Worm (Caenorhabditis elegans) whole organism, L1 larva: Measurements from ENCODE around the gene tmem-17.

Source experiments
- aha-1 ChIP-seq: fragments of 150-350 bp; optimal IDR thresholded peaks from 2 replicates; lab custom pipeline; 2014; ENCODE audit warnings: missing biosample characterization, missing genetic modification characterization
- ceh-63 ChIP-seq: fragments of 200-800 bp; sonication (Bioruptor generic); optimal IDR thresholded peaks from 2 replicates; lab custom pipeline; 2018; ENCODE audit warnings: mild to moderate bottlenecking, missing genetic modification characterization, missing compliant biosample characterization
- ceh-8 ChIP-seq: fragments of 200-800 bp; sonication (Bioruptor generic); optimal IDR thresholded peaks from 2 replicates; lab custom pipeline; 2018; ENCODE audit warnings: mild to moderate bottlenecking, missing genetic modification characterization, moderate library complexity, missing compliant biosample characterization
- ceh-82 ChIP-seq, 3 experiments: fragments of 150-350 bp in 1 of 3; sonication (generic microtip) in 2 of 3; optimal IDR thresholded peaks; 2 replicates each; lab custom pipeline; 2014 to 2017; ENCODE audit warnings: missing biosample characterization in 3 of 3, missing genetic modification characterization in 3 of 3
- ceh-88 ChIP-seq: fragments of 200-800 bp; sonication (Bioruptor generic); IDR thresholded peaks from 2 replicates; pipeline ENCODE4 v1.3.6; 2022; ENCODE audit warnings: missing genetic modification characterization, missing compliant biosample characterization
- ceh-90 ChIP-seq: sonication (generic microtip); optimal IDR thresholded peaks from 2 replicates; lab custom pipeline; 2016; ENCODE audit warnings: missing genetic modification characterization, missing compliant biosample characterization
- dpl-1 ChIP-seq, 3 experiments: fragments of 150-350 bp in 2 of 3; sonication (generic microtip) in 1 of 3; optimal IDR thresholded peaks; 2 replicates each; lab custom pipeline; 2014 to 2017; ENCODE audit warnings: missing biosample characterization in 3 of 3, missing genetic modification characterization in 3 of 3, missing genetic modification reagents in 3 of 3
- efl-1 ChIP-seq, 4 experiments: fragments of 150-350 bp; optimal IDR thresholded peaks in 3 of 4; peaks in 1 of 4; 1 replicate in 1 of 4; 2 replicates in 3 of 4; lab custom pipeline; 2014; ENCODE audit warnings: missing biosample characterization in 2 of 4, missing genetic modification characterization in 2 of 4, missing genetic modification reagents in 2 of 4
- egl-13 ChIP-seq: sonication (generic microtip); optimal IDR thresholded peaks from 2 replicates; lab custom pipeline; 2016; ENCODE audit warnings: missing genotype, missing genetic modification reagents, missing genetic modification characterization, missing compliant biosample characterization
- egl-27 ChIP-seq, 2 experiments: fragments of 150-350 bp in 1 of 2; sonication (generic microtip); optimal IDR thresholded peaks; 3 replicates each; lab custom pipeline; 2017 to 2018; ENCODE audit warnings: missing biosample characterization in 2 of 2, missing genetic modification characterization in 2 of 2, missing genetic modification reagents in 2 of 2
- elt-2 ChIP-seq: sonication (generic microtip); optimal IDR thresholded peaks from 2 replicates; lab custom pipeline; 2016; ENCODE audit warnings: missing genetic modification characterization, mild to moderate bottlenecking, inconsistent platforms, missing compliant biosample characterization, missing genetic modification reagents
- elt-3 ChIP-seq, 6 experiments: fragments of 150-350 bp in 1 of 6; sonication (generic microtip); optimal IDR thresholded peaks; 2 replicates each; lab custom pipeline; 2017 to 2018; ENCODE audit warnings: missing biosample characterization in 6 of 6, missing genetic modification characterization in 6 of 6, inconsistent platforms in 1 of 6
- fkh-10 ChIP-seq: sonication (generic microtip); optimal IDR thresholded peaks from 2 replicates; lab custom pipeline; 2017; ENCODE audit warnings: missing biosample characterization, missing genetic modification reagents, missing genetic modification characterization
- fkh-8 ChIP-seq: sonication (generic microtip); optimal IDR thresholded peaks from 2 replicates; lab custom pipeline; 2016; ENCODE audit warnings: mild to moderate bottlenecking, missing genetic modification characterization, missing compliant biosample characterization
- fos-1 ChIP-seq: fragments of 150-350 bp; optimal IDR thresholded peaks from 2 replicates; lab custom pipeline; 2014; ENCODE audit warnings: missing biosample characterization, missing genetic modification characterization
- isw-1 ChIP-seq: fragments of 200-800 bp; sonication (Bioruptor generic); IDR thresholded peaks from 2 replicates; pipeline ENCODE4 v1.3.6; 2022; ENCODE audit warnings: missing genetic modification characterization, missing compliant biosample characterization
- lin-14 ChIP-seq: fragments of 200-800 bp; sonication (Bioruptor generic); optimal IDR thresholded peaks from 2 replicates; lab custom pipeline; 2018; ENCODE audit warnings: mild to moderate bottlenecking, missing genetic modification characterization, moderate library complexity, missing compliant biosample characterization
- lin-15B ChIP-seq: fragments of 150-350 bp; sonication (generic microtip); optimal IDR thresholded peaks from 3 replicates; lab custom pipeline; 2014; ENCODE audit warnings: missing biosample characterization, missing genetic modification characterization
- lin-35 ChIP-seq, 2 experiments: fragments of 150-350 bp; optimal IDR thresholded peaks; 2 replicates each; lab custom pipeline; 2014; ENCODE audit warnings: missing biosample characterization in 2 of 2, missing genetic modification characterization in 2 of 2, missing genetic modification reagents in 2 of 2
- lin-39 ChIP-seq: fragments of 150-350 bp; optimal IDR thresholded peaks from 2 replicates; lab custom pipeline; 2014; ENCODE audit warnings: missing biosample characterization, missing genetic modification reagents, missing genetic modification characterization
- lir-3 ChIP-seq: sonication (generic microtip); optimal IDR thresholded peaks from 2 replicates; lab custom pipeline; 2016; ENCODE audit warnings: mild to moderate bottlenecking, missing genetic modification characterization, moderate library complexity, missing compliant biosample characterization; ENCODE audit not compliant: poor library complexity
- mab-9 ChIP-seq: fragments of 200-800 bp; sonication (Bioruptor generic); IDR thresholded peaks from 2 replicates; pipeline ENCODE4 v1.3.6; 2022; ENCODE audit warnings: missing genetic modification reagents, missing genetic modification characterization, missing compliant biosample characterization
- mdl-1 ChIP-seq, 2 experiments: fragments of 150-350 bp; optimal IDR thresholded peaks; 2 replicates each; lab custom pipeline; 2014 to 2017; ENCODE audit warnings: missing biosample characterization in 2 of 2, missing genetic modification characterization in 2 of 2, inconsistent platforms in 1 of 2
- mep-1 ChIP-seq: fragments of 150-350 bp; optimal IDR thresholded peaks from 2 replicates; lab custom pipeline; 2014; ENCODE audit warnings: missing biosample characterization, missing genetic modification characterization
- nhr-11 ChIP-seq: fragments of 150-350 bp; optimal IDR thresholded peaks from 2 replicates; lab custom pipeline; 2014; ENCODE audit warnings: missing biosample characterization, missing genetic modification characterization
- nhr-20 ChIP-seq: sonication (generic microtip); optimal IDR thresholded peaks from 2 replicates; lab custom pipeline; 2016; ENCODE audit warnings: mild to moderate bottlenecking, missing genetic modification characterization, missing compliant biosample characterization
- nhr-237 ChIP-seq: fragments of 150-350 bp; optimal IDR thresholded peaks from 2 replicates; lab custom pipeline; 2014; ENCODE audit warnings: missing biosample characterization, missing genetic modification characterization
- nhr-28 ChIP-seq: fragments of 150-350 bp; optimal IDR thresholded peaks from 2 replicates; lab custom pipeline; 2014; ENCODE audit warnings: missing biosample characterization, missing genetic modification characterization
- nhr-47 ChIP-seq: sonication (generic microtip); optimal IDR thresholded peaks from 2 replicates; lab custom pipeline; 2016; ENCODE audit warnings: mild to moderate bottlenecking, missing genetic modification characterization, moderate library complexity, missing compliant biosample characterization
- nhr-71 ChIP-seq: sonication (generic microtip); optimal IDR thresholded peaks from 2 replicates; lab custom pipeline; 2016; ENCODE audit warnings: mild to moderate bottlenecking, missing genetic modification characterization, moderate library complexity, missing compliant biosample characterization
- nhr-77 ChIP-seq: fragments of 150-350 bp; optimal IDR thresholded peaks from 2 replicates; lab custom pipeline; 2014; ENCODE audit warnings: missing biosample characterization, missing genetic modification characterization
- nhr-85 ChIP-seq: sonication (generic microtip); peaks from one replicate; lab custom pipeline; 2016; ENCODE audit warnings: missing genetic modification characterization, inconsistent platforms, missing compliant biosample characterization
- nhr-90 ChIP-seq: sonication (generic microtip); optimal IDR thresholded peaks from 2 replicates; lab custom pipeline; 2016; ENCODE audit warnings: mild to moderate bottlenecking, missing genetic modification characterization, missing compliant biosample characterization; ENCODE audit not compliant: poor library complexity
- pag-3 ChIP-seq: sonication (generic microtip); optimal IDR thresholded peaks from 2 replicates; lab custom pipeline; 2017; ENCODE audit warnings: missing genetic modification characterization, mild to moderate bottlenecking, missing compliant biosample characterization, antibody characterized with exemption, borderline replicate concordance; ENCODE audit not compliant: insufficient read depth
- pqm-1 ChIP-seq: sonication (generic microtip); optimal IDR thresholded peaks from 3 replicates; lab custom pipeline; 2017; ENCODE audit warnings: missing biosample characterization, missing genetic modification characterization
- rnt-1 ChIP-seq: sonication (generic microtip); optimal IDR thresholded peaks from 2 replicates; lab custom pipeline; 2016; ENCODE audit warnings: mild to moderate bottlenecking, missing genetic modification characterization, moderate library complexity, missing compliant biosample characterization
- snpc-4 ChIP-seq: fragments of 150-350 bp; optimal IDR thresholded peaks from 2 replicates; lab custom pipeline; 2014; ENCODE audit warnings: missing biosample characterization, missing genetic modification characterization
- snu-23 ChIP-seq: sonication (generic microtip); optimal IDR thresholded peaks from 2 replicates; lab custom pipeline; 2016; ENCODE audit warnings: missing genetic modification characterization, missing compliant biosample characterization
- sox-4 ChIP-seq: sonication (generic microtip); optimal IDR thresholded peaks from 2 replicates; lab custom pipeline; 2016; ENCODE audit warnings: missing genetic modification characterization, missing compliant biosample characterization
- swsn-7 ChIP-seq: sonication (generic microtip); optimal IDR thresholded peaks from 2 replicates; lab custom pipeline; 2016; ENCODE audit warnings: missing genetic modification characterization, missing compliant biosample characterization
- tbx-2 ChIP-seq: sonication (generic microtip); optimal IDR thresholded peaks from 2 replicates; lab custom pipeline; 2016; ENCODE audit warnings: missing genetic modification characterization, missing compliant biosample characterization
- tlp-1 ChIP-seq: fragments of 150-350 bp; optimal IDR thresholded peaks from 2 replicates; lab custom pipeline; 2014; ENCODE audit warnings: missing biosample characterization, missing genetic modification characterization
- unc-130 ChIP-seq: fragments of 150-350 bp; optimal IDR thresholded peaks from 2 replicates; lab custom pipeline; 2017; ENCODE audit warnings: missing biosample characterization, missing genetic modification characterization, inconsistent platforms
- unc-30 ChIP-seq: sonication (generic microtip); optimal IDR thresholded peaks from 2 replicates; lab custom pipeline; 2017; ENCODE audit warnings: missing biosample characterization, missing genetic modification characterization
- unc-62 ChIP-seq: fragments of 150-350 bp; optimal IDR thresholded peaks from 2 replicates; lab custom pipeline; 2014; ENCODE audit warnings: missing biosample characterization, missing genetic modification reagents, missing genetic modification characterization
- unc-98 ChIP-seq: fragments of 200-800 bp; sonication (Bioruptor generic); IDR thresholded peaks from 2 replicates; pipeline ENCODE4 v1.3.6; 2022; ENCODE audit warnings: missing genetic modification characterization, missing compliant biosample characterization
- xbp-1 ChIP-seq: sonication (generic microtip); optimal IDR thresholded peaks from 2 replicates; lab custom pipeline; 2016; ENCODE audit warnings: missing genetic modification characterization, missing compliant biosample characterization
- zag-1 ChIP-seq: fragments of 150-350 bp; optimal IDR thresholded peaks from 2 replicates; lab custom pipeline; 2014; ENCODE audit warnings: missing biosample characterization, missing genetic modification characterization
- zip-4 ChIP-seq: fragments of 200-800 bp; sonication (Bioruptor generic); optimal IDR thresholded peaks from 2 replicates; lab custom pipeline; 2018; ENCODE audit warnings: mild to moderate bottlenecking, missing genetic modification characterization, moderate library complexity, missing compliant biosample characterization
- ztf-4 ChIP-seq: fragments of 150-350 bp; optimal IDR thresholded peaks from 2 replicates; lab custom pipeline; 2014; ENCODE audit warnings: missing biosample characterization, missing genetic modification characterization

Gene tmem-17

DNA sequence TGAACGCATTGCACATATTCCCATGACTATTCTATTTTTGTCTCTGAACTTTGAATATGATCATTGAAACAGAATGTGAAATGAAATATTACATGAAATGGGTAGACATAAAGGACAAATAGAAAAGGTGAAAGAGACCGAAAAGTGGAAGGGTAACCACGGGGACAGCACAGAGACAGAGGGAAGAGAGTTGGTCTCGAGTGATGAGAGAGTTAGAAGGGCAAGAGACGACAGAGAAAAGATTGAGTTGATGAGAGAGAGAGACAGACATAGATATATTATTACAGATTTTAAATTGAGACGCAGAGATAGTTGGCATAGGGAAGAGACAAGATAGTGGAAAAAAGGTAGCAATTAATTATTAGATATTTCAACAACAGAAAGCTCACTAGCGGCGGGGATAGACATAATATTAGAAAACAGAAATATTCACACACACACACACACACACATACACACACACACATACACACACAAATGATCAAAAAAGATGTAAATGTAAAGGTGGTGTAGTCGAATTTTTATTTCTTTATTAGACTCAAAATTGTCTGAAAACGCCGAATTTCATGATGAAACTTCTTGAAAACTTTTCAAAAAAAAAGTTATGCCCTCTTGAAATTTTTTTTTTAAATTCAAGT, 46.7 kb downstream of the tmem-17 start (continued):
- TF ChIP-seq aha-1 (tag; lab: Kevin White, UChicago) (no peak), tbx-2 (tag; lab: Kevin White, UChicago) (peak; percentile 55), unc-30 (tag; lab: Kevin White, UChicago) (no peak), ztf-4 (tag; lab: Kevin White, UChicago) (peak; percentile 43), nhr-28 (tag; lab: Kevin White, UChicago) (no peak), dpl-1 (GFP tag; optimal IDR thresholded peaks at IDR 0.05; lab: Kevin White, UChicago) (peak; percentile 13 to 61 (median 29)), nhr-237 (tag; lab: Kevin White, UChicago) (no peak), zip-4 (no peak), egl-13 (tag; lab: Kevin White, UChicago) (peak; percentile 2), isw-1 (GFP tag; lab: Robert Waterston, UW) (no peak), lin-39 (tag; lab: Kevin White, UChicago) (peak; percentile 51), fos-1 (tag; lab: Kevin White, UChicago) (peak; percentile 41), zag-1 (tag; lab: Kevin White, UChicago) (no peak), egl-27 (tag; optimal IDR thresholded peaks at IDR 0.05; lab: Kevin White, UChicago) (peak; percentile 72 to 78), fkh-10 (no peak), nhr-47 (peak; percentile 75), snpc-4 (tag; lab: Kevin White, UChicago) (peak; percentile 13), pag-3 (tag; lab: Kevin White, UChicago) (no peak), nhr-20 (tag; lab: Kevin White, UChicago) (peak; percentile 88), unc-98 (GFP tag; lab: Robert Waterston, UW) (no peak), mdl-1 (tag; optimal IDR thresholded peaks at IDR 0.05; lab: Kevin White, UChicago) (peak in 1 of 2 experiments; percentile 66), snu-23 (peak; percentile 88), ceh-63 (GFP tag; lab: Kevin White, UChicago) (no peak), nhr-11 (tag; lab: Kevin White, UChicago) (peak; percentile 55), nhr-77 (peak; percentile 74), lir-3 (tag; lab: Kevin White, UChicago) (peak; percentile 60), ceh-88 (GFP tag; lab: Robert Waterston, UW) (no peak), ceh-8 (GFP tag; lab: Kevin White, UChicago) (no peak), mep-1 (tag; lab: Kevin White, UChicago) (peak; percentile 77), mab-9 (GFP tag; lab: Robert Waterston, UW) (no peak), fkh-8 (tag; lab: Kevin White, UChicago) (peak; percentile 86), lin-35 (GFP tag; optimal IDR thresholded peaks at IDR 0.05; lab: Kevin White, UChicago) (peak; percentile 44 to 73)

DNA sequence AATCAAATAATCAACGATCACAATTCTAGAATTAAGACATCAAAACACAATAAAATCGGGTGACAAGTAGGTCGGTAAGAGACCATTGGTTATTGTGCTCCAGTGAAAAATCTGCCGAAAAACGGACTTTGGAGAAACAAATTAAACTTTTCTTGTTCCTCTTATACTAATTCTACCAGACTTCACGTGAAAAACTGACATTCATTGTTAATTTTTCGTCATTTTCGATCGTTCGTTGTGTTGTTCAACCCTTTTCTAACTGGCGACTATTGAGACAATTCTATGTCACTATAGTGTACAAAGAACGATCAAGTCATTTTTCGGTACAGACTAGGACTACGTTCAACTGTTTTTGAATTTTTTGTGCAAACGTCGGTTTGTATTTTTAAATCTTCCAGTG, 50.4 kb downstream of the tmem-17 start:
- TF ChIP-seq nhr-20 (tag; lab: Kevin White, UChicago) (peak; percentile 71), xbp-1 (tag; lab: Kevin White, UChicago) (peak; percentile 30), nhr-85 (peak; percentile 91), elt-2 (tag; lab: Kevin White, UChicago) (peak; percentile 64), efl-1 (optimal IDR thresholded peaks at IDR 0.05; lab: Kevin White, UChicago) (peak in 1 of 2 experiments; percentile 11), efl-1 (GFP tag; optimal IDR thresholded peaks at IDR 0.05 in 1 of 2; lab: Kevin White, UChicago) (peak in 1 of 2 experiments; percentile 93), mep-1 (tag; lab: Kevin White, UChicago) (peak; percentile 12), sox-4 (tag; lab: Kevin White, UChicago) (no peak), lin-15B (no peak), nhr-47 (peak; percentile 23), pqm-1 (tag; lab: Kevin White, UChicago) (no peak), lin-14 (peak; percentile 48), ceh-90 (tag; lab: Kevin White, UChicago) (no peak), tlp-1 (tag; lab: Kevin White, UChicago) (no peak), rnt-1 (tag; lab: Kevin White, UChicago) (no peak), tbx-2 (tag; lab: Kevin White, UChicago) (peak; percentile 19), nhr-71 (tag; lab: Kevin White, UChicago) (peak; percentile 66), swsn-7 (tag; lab: Kevin White, UChicago) (peak; percentile 7), unc-62 (GFP tag; lab: Kevin White, UChicago) (no peak), ceh-82 (tag; optimal IDR thresholded peaks at IDR 0.05; lab: Kevin White, UChicago) (no peak), nhr-90 (peak; percentile 58), elt-3 (tag; optimal IDR thresholded peaks at IDR 0.05; lab: Kevin White, UChicago) (peak in 2 of 6 experiments; percentile 29 to 52), nhr-77 (peak; percentile 18), unc-130 (tag; lab: Kevin White, UChicago) (no peak)
